Worm (Caenorhabditis elegans): Measurements from ENCODE around the gene C30F2.2.

The C30F2.2 gene

ce11 chrX:16030506-16030905 is 54.5 kb downstream of the C30F2.2 start, which contains the start of gene mboa-1:
Gene mboa-1 (plus strand): TSS chrX:16030806.
- TF ChIP-seq unc-62 (GFP tag; optimal IDR thresholded peaks at IDR 0.05) = no peak

DNA sequence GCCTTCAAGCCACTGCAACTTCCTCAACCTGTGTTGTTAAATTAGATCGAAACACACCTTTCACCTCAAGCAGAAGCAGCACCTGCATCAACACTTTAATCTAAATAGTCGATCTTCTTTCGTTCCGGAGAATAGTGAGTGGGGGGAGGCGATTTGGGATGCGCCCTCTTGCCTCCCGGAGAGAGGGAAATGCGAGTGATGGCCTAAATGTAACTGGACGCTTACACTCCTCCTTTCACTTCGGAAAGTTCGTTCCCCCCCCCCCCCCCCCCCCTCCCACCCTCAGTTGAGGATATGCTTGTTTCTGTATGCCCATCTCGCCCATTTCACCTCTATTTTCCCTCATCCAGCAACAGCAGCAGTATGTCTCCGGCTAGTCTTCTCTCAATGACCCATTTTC is 56.0 kb downstream of the C30F2.2 start:
- no peak for TF ChIP-seq unc-62 (GFP tag; optimal IDR thresholded peaks at IDR 0.05)

Measured in whole organism, dauer.